Worm (Caenorhabditis elegans) whole organism, young adult: ENCODE data around the gene hpl-2.
A peak's percentile ranks its signal among the peaks of the same experiment; 100 is the strongest.

Experiments
- B0019.2 ChIP-seq: fragments of 200-800 bp; sonication (Bioruptor generic); conservative IDR thresholded peaks from 2 replicates; pipeline ENCODE4 v1.3.6; 2022; ENCODE audit warnings: missing genetic modification reagents, missing genetic modification characterization, missing compliant biosample characterization
- C06A6.2 ChIP-seq: fragments of 200-800 bp; sonication (Bioruptor generic); conservative IDR thresholded peaks from 2 replicates; pipeline ENCODE4 v1.3.6; 2022; ENCODE audit warnings: missing genetic modification characterization, missing compliant biosample characterization
- C17E4.6 ChIP-seq: fragments of 200-800 bp; sonication (Bioruptor generic); IDR thresholded peaks from 2 replicates; pipeline ENCODE4 v1.3.6; 2022; ENCODE audit warnings: missing genetic modification reagents, missing genetic modification characterization, missing compliant biosample characterization
- D2030.7 ChIP-seq: fragments of 200-800 bp; sonication (Bioruptor generic); IDR thresholded peaks from 2 replicates; pipeline ENCODE4 v1.3.6; 2022; ENCODE audit warnings: missing genetic modification reagents, missing genetic modification characterization, missing compliant biosample characterization
- F23B12.7 ChIP-seq: sonication (generic microtip); optimal IDR thresholded peaks from 2 replicates; lab custom pipeline; 2017; ENCODE audit warnings: missing genetic modification characterization, mild to moderate bottlenecking, missing compliant biosample characterization, antibody characterized with exemption, moderate library complexity; ENCODE audit not compliant: insufficient read depth
- F33H1.4 ChIP-seq: fragments of 200-800 bp; sonication (Bioruptor generic); IDR thresholded peaks from 2 replicates; pipeline ENCODE4 v1.3.6; 2022; ENCODE audit warnings: missing genetic modification reagents, missing genetic modification characterization, missing compliant biosample characterization
- K12H6.12 ChIP-seq: fragments of 200-800 bp; sonication (Bioruptor generic); optimal IDR thresholded peaks from 2 replicates; lab custom pipeline; 2018; ENCODE audit warnings: mild to moderate bottlenecking, missing genetic modification characterization, missing compliant biosample characterization
- Y53G8AR.9 ChIP-seq: fragments of 200-800 bp; sonication (Bioruptor generic); conservative IDR thresholded peaks from 2 replicates; pipeline ENCODE4 v1.3.6; 2022; ENCODE audit warnings: missing genetic modification reagents, missing genetic modification characterization, missing compliant biosample characterization
- Y56A3A.18 ChIP-seq: fragments of 200-800 bp; sonication (Bioruptor generic); IDR thresholded peaks from 2 replicates; pipeline ENCODE4 v1.3.6; 2022; ENCODE audit warnings: missing genetic modification reagents, missing genetic modification characterization, missing compliant biosample characterization
- Y79H2A.3 ChIP-seq: fragments of 200-800 bp; sonication (Bioruptor generic); conservative IDR thresholded peaks from 2 replicates; pipeline ENCODE4 v1.3.6; 2022; ENCODE audit warnings: missing genetic modification reagents, missing genetic modification characterization, missing compliant biosample characterization
- ZK185.1 ChIP-seq: sonication (generic microtip); optimal IDR thresholded peaks from 2 replicates; lab custom pipeline; 2016; ENCODE audit warnings: mild to moderate bottlenecking, missing genetic modification characterization, missing compliant biosample characterization; ENCODE audit not compliant: poor library complexity, severe bottlenecking
- attf-3 ChIP-seq: fragments of 200-800 bp; sonication (Bioruptor generic); conservative IDR thresholded peaks from 2 replicates; pipeline ENCODE4 v1.3.6; 2022; ENCODE audit warnings: missing genetic modification reagents, missing genetic modification characterization, missing compliant biosample characterization
- attf-5 ChIP-seq: fragments of 200-800 bp; sonication (Bioruptor generic); optimal IDR thresholded peaks from 2 replicates; lab custom pipeline; 2018; ENCODE audit warnings: mild to moderate bottlenecking, missing genetic modification characterization, missing compliant biosample characterization
- attf-6 ChIP-seq: fragments of 200-800 bp; sonication (Bioruptor generic); IDR thresholded peaks from 2 replicates; pipeline ENCODE4 v1.3.6; 2022; ENCODE audit warnings: missing genetic modification reagents, missing genetic modification characterization, missing compliant biosample characterization
- ccch-3 ChIP-seq: fragments of 200-800 bp; sonication (Bioruptor generic); optimal IDR thresholded peaks from 2 replicates; lab custom pipeline; 2018; ENCODE audit warnings: mild to moderate bottlenecking, missing genetic modification characterization, missing compliant biosample characterization
- cebp-2 ChIP-seq: fragments of 200-800 bp; sonication (Bioruptor generic); IDR thresholded peaks from 2 replicates; pipeline ENCODE4 v1.3.6; 2022; ENCODE audit warnings: missing genetic modification characterization, missing compliant biosample characterization
- ceh-100 ChIP-seq: fragments of 200-800 bp; sonication (Bioruptor generic); IDR thresholded peaks from 2 replicates; pipeline ENCODE4 v1.3.6; 2022; ENCODE audit warnings: missing genetic modification reagents, missing genetic modification characterization, missing compliant biosample characterization
- ceh-27 ChIP-seq: fragments of 200-800 bp; sonication (Bioruptor generic); optimal IDR thresholded peaks from 2 replicates; lab custom pipeline; 2018; ENCODE audit warnings: mild to moderate bottlenecking, missing genetic modification characterization, moderate library complexity, missing compliant biosample characterization
- ceh-58 ChIP-seq: fragments of 200-800 bp; sonication (Bioruptor generic); IDR thresholded peaks from 2 replicates; pipeline ENCODE4 v1.3.6; 2022; ENCODE audit warnings: missing genetic modification characterization, missing compliant biosample characterization
- ceh-79 ChIP-seq: sonication (generic microtip); optimal IDR thresholded peaks from 2 replicates; lab custom pipeline; 2017; ENCODE audit warnings: mild to moderate bottlenecking, missing genetic modification characterization, missing compliant biosample characterization
- dox-1 ChIP-seq: fragments of 200-800 bp; sonication (Bioruptor generic); IDR thresholded peaks from 2 replicates; pipeline ENCODE4 v1.3.6; 2022; ENCODE audit warnings: missing genetic modification reagents, missing genetic modification characterization, missing compliant biosample characterization
- egl-18 ChIP-seq: fragments of 200-800 bp; sonication (Bioruptor generic); IDR thresholded peaks from 2 replicates; pipeline ENCODE4 v1.3.6; 2022; ENCODE audit warnings: missing genetic modification reagents, missing genetic modification characterization, missing compliant biosample characterization
- fkh-3 ChIP-seq: sonication (generic microtip); optimal IDR thresholded peaks from 2 replicates; lab custom pipeline; 2016; ENCODE audit warnings: mild to moderate bottlenecking, missing genetic modification characterization, missing compliant biosample characterization
- hlh-12 ChIP-seq: sonication (generic microtip); optimal IDR thresholded peaks from 2 replicates; lab custom pipeline; 2016; ENCODE audit warnings: missing genetic modification characterization, missing compliant biosample characterization
- hmg-1.2 ChIP-seq: fragments of 200-800 bp; sonication (Bioruptor generic); IDR thresholded peaks from 2 replicates; pipeline ENCODE4 v1.3.6; 2022; ENCODE audit warnings: missing genetic modification reagents, missing genetic modification characterization, missing compliant biosample characterization
- hmg-20 ChIP-seq: fragments of 200-800 bp; sonication (Bioruptor generic); IDR thresholded peaks from 2 replicates; pipeline ENCODE4 v1.3.6; 2022; ENCODE audit warnings: missing genetic modification reagents, missing genetic modification characterization, missing compliant biosample characterization
- hrde-1 ChIP-seq: sonication (generic microtip); optimal IDR thresholded peaks from 2 replicates; lab custom pipeline; 2016; ENCODE audit warnings: missing genetic modification characterization, mild to moderate bottlenecking, missing compliant biosample characterization, moderate library complexity, missing genotype, missing genetic modification reagents, borderline replicate concordance
- let-607 ChIP-seq, 2 experiments: fragments of 200-800 bp in 1 of 2; sonication (Bioruptor generic) in 1 of 2; sonication (generic microtip) in 1 of 2; optimal IDR thresholded peaks; 2 replicates each; lab custom pipeline; 2016 to 2018; ENCODE audit warnings: mild to moderate bottlenecking in 2 of 2, missing compliant biosample characterization in 2 of 2, missing genetic modification characterization in 2 of 2, moderate library complexity in 2 of 2, missing genotype in 1 of 2
- lin-26 ChIP-seq: fragments of 200-800 bp; sonication (Bioruptor generic); IDR thresholded peaks from 2 replicates; pipeline ENCODE4 v1.3.6; 2022; ENCODE audit warnings: missing genetic modification reagents, missing genetic modification characterization, missing compliant biosample characterization
- lin-35 ChIP-seq, 3 experiments: fragments of 150-350 bp in 2 of 3; sonication (generic microtip) in 1 of 3; optimal IDR thresholded peaks; 2 replicates each; lab custom pipeline; 2014 to 2018; ENCODE audit warnings: missing biosample characterization in 3 of 3, missing genetic modification characterization in 3 of 3, missing genetic modification reagents in 3 of 3
- lsl-1 ChIP-seq: fragments of 200-800 bp; sonication (Bioruptor generic); optimal IDR thresholded peaks from 2 replicates; lab custom pipeline; 2018; ENCODE audit warnings: mild to moderate bottlenecking, missing genetic modification characterization, moderate library complexity, missing compliant biosample characterization
- lsy-27 ChIP-seq: sonication (generic microtip); optimal IDR thresholded peaks from 2 replicates; lab custom pipeline; 2017; ENCODE audit warnings: missing genetic modification characterization, mild to moderate bottlenecking, missing compliant biosample characterization, antibody characterized with exemption, missing genotype, borderline replicate concordance; ENCODE audit not compliant: insufficient read depth
- madf-8 ChIP-seq: fragments of 200-800 bp; sonication (Bioruptor generic); conservative IDR thresholded peaks from 2 replicates; pipeline ENCODE4 v1.3.6; 2022; ENCODE audit warnings: missing genetic modification reagents, missing genetic modification characterization, missing compliant biosample characterization
- nhr-179 ChIP-seq: sonication (generic microtip); optimal IDR thresholded peaks from 2 replicates; lab custom pipeline; 2016; ENCODE audit warnings: mild to moderate bottlenecking, missing genetic modification characterization, missing compliant biosample characterization
- pbrm-1 ChIP-seq: fragments of 200-800 bp; sonication (Bioruptor generic); IDR thresholded peaks from 2 replicates; pipeline ENCODE4 v1.3.6; 2022; ENCODE audit warnings: missing genetic modification reagents, missing genetic modification characterization, missing compliant biosample characterization
- rpc-1 ChIP-seq, 2 experiments: fragments of 150-350 bp in 1 of 2; sonication (generic microtip) in 1 of 2; optimal IDR thresholded peaks; 2 replicates each; lab custom pipeline; 2014 to 2018; ENCODE audit warnings: missing biosample characterization in 1 of 2, missing genetic modification characterization in 1 of 2, missing genetic modification reagents in 1 of 2, missing genotype in 1 of 2
- sea-2 ChIP-seq: fragments of 200-800 bp; sonication (Bioruptor generic); IDR thresholded peaks from 2 replicates; pipeline ENCODE4 v1.3.6; 2022; ENCODE audit warnings: missing genetic modification characterization, missing compliant biosample characterization
- snpc-1.3 ChIP-seq: sonication (generic microtip); optimal IDR thresholded peaks from 2 replicates; lab custom pipeline; 2017; ENCODE audit warnings: missing genetic modification characterization, mild to moderate bottlenecking, missing compliant biosample characterization, antibody characterized with exemption, moderate library complexity, missing genotype, missing genetic modification reagents; ENCODE audit not compliant: insufficient read depth
- somi-1 ChIP-seq: fragments of 200-800 bp; sonication (Bioruptor generic); optimal IDR thresholded peaks from 2 replicates; lab custom pipeline; 2018; ENCODE audit warnings: mild to moderate bottlenecking, missing genetic modification characterization, missing compliant biosample characterization
- sptf-2 ChIP-seq: fragments of 200-800 bp; sonication (Bioruptor generic); optimal IDR thresholded peaks from 2 replicates; lab custom pipeline; 2018; ENCODE audit warnings: mild to moderate bottlenecking, missing genetic modification characterization, missing compliant biosample characterization
- tlf-1 ChIP-seq: fragments of 200-800 bp; sonication (Bioruptor generic); optimal IDR thresholded peaks from 2 replicates; lab custom pipeline; 2018; ENCODE audit warnings: mild to moderate bottlenecking, missing genetic modification characterization, missing compliant biosample characterization
- unc-62 ChIP-seq: fragments of 150-350 bp; optimal IDR thresholded peaks from 2 replicates; lab custom pipeline; 2014; ENCODE audit warnings: missing biosample characterization, missing genetic modification reagents, missing genetic modification characterization
- zfh-2 ChIP-seq: fragments of 200-800 bp; sonication (Bioruptor generic); conservative IDR thresholded peaks from 2 replicates; pipeline ENCODE4 v1.3.6; 2022; ENCODE audit warnings: missing genetic modification reagents, missing genetic modification characterization, missing compliant biosample characterization
- ztf-3 ChIP-seq: fragments of 200-800 bp; sonication (Bioruptor generic); optimal IDR thresholded peaks from 2 replicates; lab custom pipeline; 2018; ENCODE audit warnings: mild to moderate bottlenecking, missing genetic modification characterization, missing compliant biosample characterization
- ztf-6 ChIP-seq: fragments of 200-800 bp; sonication (Bioruptor generic); IDR thresholded peaks from 2 replicates; pipeline ENCODE4 v1.3.6; 2022; ENCODE audit warnings: missing genetic modification reagents, missing genetic modification characterization, missing compliant biosample characterization

The hpl-2 gene

DNA sequence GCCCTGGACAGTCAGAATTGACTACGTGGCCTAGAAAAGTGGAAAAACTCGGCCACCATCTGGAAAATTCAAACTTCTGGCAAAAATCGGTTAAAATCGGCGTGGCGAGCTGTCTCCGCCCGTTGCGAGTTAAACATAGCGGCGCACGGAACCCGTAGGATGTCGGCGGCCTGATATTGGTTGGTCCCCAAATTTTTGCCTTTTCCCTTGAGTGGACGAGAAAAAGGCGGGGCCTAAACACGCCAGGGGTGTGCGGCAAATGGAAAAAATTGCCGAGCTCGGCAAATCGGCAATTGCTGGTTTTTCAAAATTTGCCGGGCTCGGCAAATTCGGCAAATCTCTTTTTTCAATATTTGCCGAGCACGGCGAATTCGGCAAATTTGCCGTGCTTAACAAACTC is 22.0 kb downstream of the hpl-2 start (continued):
- TF ChIP-seq Y79H2A.3 (GFP tag; lab: Robert Waterston, UW) (no peak), dox-1 (GFP tag; lab: Robert Waterston, UW) (peak; percentile 66; the same call in 1 of the 2 replicates), C17E4.6 (GFP tag; lab: Robert Waterston, UW) (0 out of 2 replicates have a peak, but pooled peaks have one; percentile 30), attf-6 (0 out of 2 replicates have a peak, but pooled peaks have one; percentile 54), ceh-100 (peak; percentile 51; the same call in 1 of the 2 replicates), lsy-27 (no peak), pbrm-1 (GFP tag; lab: Robert Waterston, UW) (peak; percentile 83), snpc-1.3 (tag; lab: Kevin White, UChicago) (peak; percentile 5), lin-26 (peak; percentile 87), tlf-1 (GFP tag; lab: Kevin White, UChicago) (no peak)

DNA sequence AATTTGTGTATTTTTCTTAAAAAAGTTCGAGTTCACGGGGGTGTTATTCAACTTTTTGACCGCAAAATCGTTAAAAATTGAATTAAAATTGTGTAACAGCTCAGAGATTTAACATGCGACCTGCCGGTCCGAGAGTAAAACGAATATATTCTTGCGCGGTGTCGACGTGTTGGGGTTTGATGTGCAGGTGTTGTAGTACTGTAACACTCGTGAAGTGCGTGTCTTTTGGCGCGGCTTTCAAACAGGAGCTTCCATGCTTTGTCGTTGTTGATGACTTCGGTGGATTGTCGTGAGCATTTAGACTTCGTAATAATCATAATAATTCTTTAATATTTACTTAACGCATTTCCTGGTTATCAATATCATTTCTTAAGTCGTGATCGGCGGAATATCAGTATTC is 24.8 kb downstream of the hpl-2 start, which contains the start of gene tat-3:
Gene tat-3, minus strand, starts transcription at position 196 of the 400 bp plus-strand sequence.
- TF ChIP-seq tlf-1 (GFP tag; lab: Kevin White, UChicago) (no peak), B0019.2 (GFP tag; lab: Robert Waterston, UW) (no peak), C06A6.2 (no peak), pbrm-1 (GFP tag; lab: Robert Waterston, UW) (no peak), unc-62 (GFP tag; lab: Kevin White, UChicago) (no peak), fkh-3 (tag; lab: Kevin White, UChicago) (no peak), ceh-58 (GFP tag; lab: Robert Waterston, UW) (no peak), hmg-1.2 (GFP tag; lab: Robert Waterston, UW) (no peak; the same call in 1 of the 2 replicates), ccch-3 (no peak), attf-3 (GFP tag; lab: Robert Waterston, UW) (no peak), hrde-1 (tag; lab: Kevin White, UChicago) (no peak), cebp-2 (GFP tag; lab: Robert Waterston, UW) (no peak), ZK185.1 (tag; lab: Kevin White, UChicago) (no peak), F23B12.7 (tag; lab: Kevin White, UChicago) (no peak), hlh-12 (no peak), dox-1 (GFP tag; lab: Robert Waterston, UW) (0 out of 2 replicates have a peak, but pooled peaks have one; percentile 19), ztf-6 (no peak), ztf-3 (GFP tag; lab: Kevin White, UChicago) (no peak), ceh-79 (tag; lab: Kevin White, UChicago) (no peak), snpc-1.3 (tag; lab: Kevin White, UChicago) (no peak), Y56A3A.18 (GFP tag; lab: Robert Waterston, UW) (no peak), sea-2 (GFP tag; lab: Robert Waterston, UW) (no peak), lsl-1 (GFP tag; lab: Kevin White, UChicago) (peak; percentile 78), Y53G8AR.9 (GFP tag; lab: Robert Waterston, UW) (no peak), madf-8 (GFP tag; lab: Robert Waterston, UW) (no peak), sptf-2 (no peak), somi-1 (GFP tag; lab: Kevin White, UChicago) (no peak), lin-35 (GFP tag; optimal IDR thresholded peaks at IDR 0.05; lab: Kevin White, UChicago) (no peak), hmg-20 (GFP tag; lab: Robert Waterston, UW) (no peak), D2030.7 (GFP tag; lab: Robert Waterston, UW) (peak; percentile 34; the same call in 1 of the 2 replicates), rpc-1 (optimal IDR thresholded peaks at IDR 0.05; lab: Kevin White, UChicago) (no peak), rpc-1 (tag; optimal IDR thresholded peaks at IDR 0.05; lab: Kevin White, UChicago) (no peak), egl-18 (GFP tag; lab: Robert Waterston, UW) (no peak), ceh-27 (GFP tag; lab: Kevin White, UChicago) (no peak), let-607 (tag; optimal IDR thresholded peaks at IDR 0.05; lab: Kevin White, UChicago) (no peak), K12H6.12 (no peak), F33H1.4 (GFP tag; lab: Robert Waterston, UW) (peak; percentile 49), Y79H2A.3 (GFP tag; lab: Robert Waterston, UW) (no peak), nhr-179 (no peak), attf-5 (GFP tag; lab: Kevin White, UChicago) (no peak), zfh-2 (GFP tag; lab: Robert Waterston, UW) (no peak)
